Fruit fly (Drosophila melanogaster): Measurements from ENCODE around the gene FucT6.

Gene FucT6

dm6 chrX:11709799-11710720 lies at the start of gene FucT6 (continued):
- TF ChIP-seq zfh1 (GFP tag; IDR thresholded peaks at IDR 0.05) (no peak), esg (GFP tag; conservative IDR thresholded peaks at IDR 0.05) (no peak), Eip74EF (GFP tag; optimal IDR thresholded peaks at IDR 0.05) (peak in 1 of 2 experiments; percentile 32), Atf3 (GFP tag; optimal IDR thresholded peaks at IDR 0.05) (no peak), CG33213 (GFP tag; optimal IDR thresholded peaks at IDR 0.05) (peak; percentile 32), Hey (tag; optimal IDR thresholded peaks at IDR 0.05) (no peak), PHDP (tag; optimal IDR thresholded peaks at IDR 0.05) (peak; percentile 17), chinmo (GFP tag; IDR thresholded peaks at IDR 0.05; ENCODE audit: partially characterized antibody) (peak; percentile 89; the same call in 2 of the 4 replicates), NK7.1 (GFP tag; optimal IDR thresholded peaks at IDR 0.05) (no peak), CG18619 (GFP tag; optimal IDR thresholded peaks at IDR 0.05) (no peak), stc (GFP tag; IDR thresholded peaks at IDR 0.05) (no peak), ato (GFP tag; IDR thresholded peaks at IDR 0.05; ENCODE audit: partially characterized antibody) (peak; percentile 78), Xrp1 (GFP tag; IDR thresholded peaks at IDR 0.05) (no peak), mld (GFP tag; IDR thresholded peaks at IDR 0.05; ENCODE audit: partially characterized antibody) (peak; percentile 82), usp (GFP tag; optimal IDR thresholded peaks at IDR 0.05) (no peak), CG17829 (tag; optimal IDR thresholded peaks at IDR 0.05) (peak; percentile 19), crp (GFP tag; optimal IDR thresholded peaks at IDR 0.05) (peak in 1 of 2 experiments; percentile 29), ro (GFP tag; IDR thresholded peaks at IDR 0.05) (no peak), sima (GFP tag; optimal IDR thresholded peaks at IDR 0.05) (no peak), CG15601 (tag; optimal IDR thresholded peaks at IDR 0.05) (peak; percentile 13), danr (GFP tag; IDR thresholded peaks at IDR 0.05) (no peak), tgo (GFP tag; IDR thresholded peaks at IDR 0.05) (no peak), her (GFP tag; optimal IDR thresholded peaks at IDR 0.05) (peak; percentile 9), CG34422 (GFP tag; IDR thresholded peaks at IDR 0.05) (no peak), ewg (GFP tag; optimal IDR thresholded peaks at IDR 0.05) (no peak), pita (GFP tag; optimal IDR thresholded peaks at IDR 0.05) (no peak), toy (GFP tag; IDR thresholded peaks at IDR 0.05) (no peak), TFAM (GFP tag; optimal IDR thresholded peaks at IDR 0.05) (no peak), seq (GFP tag; IDR thresholded peaks at IDR 0.05) (no peak), CG10431 (GFP tag; optimal IDR thresholded peaks at IDR 0.05) (no peak), Abd-B (GFP tag; optimal IDR thresholded peaks at IDR 0.05) (no peak), Ravus (GFP tag; IDR thresholded peaks at IDR 0.05) (no peak), sna (GFP tag; IDR thresholded peaks at IDR 0.05; ENCODE audit: partially characterized antibody) (peak; percentile 85), CG13775 (GFP tag; optimal IDR thresholded peaks at IDR 0.05) (peak; percentile 9), chif (GFP tag; optimal IDR thresholded peaks at IDR 0.05) (no peak), Camta (GFP tag; optimal IDR thresholded peaks at IDR 0.05) (no peak), CG43689 (GFP tag; IDR thresholded peaks at IDR 0.05) (no peak), H2.0 (GFP tag; IDR thresholded peaks at IDR 0.05) (no peak), eyg (GFP tag; optimal IDR thresholded peaks at IDR 0.05) (no peak), oc (tag; optimal IDR thresholded peaks at IDR 0.05) (peak; percentile 16), exex (tag; optimal IDR thresholded peaks at IDR 0.05) (no peak), Hr51 (GFP tag; optimal IDR thresholded peaks at IDR 0.05) (no peak), sisA (GFP tag; IDR thresholded peaks at IDR 0.05) (no peak), CG3163 (GFP tag; optimal IDR thresholded peaks at IDR 0.05) (no peak), CG12219 (GFP tag; optimal IDR thresholded peaks at IDR 0.05) (no peak), Neu2 (GFP tag; optimal IDR thresholded peaks at IDR 0.05; ENCODE audit: borderline replicate concordance) (no peak), YL-1 (GFP tag; optimal IDR thresholded peaks at IDR 0.05) (peak; percentile 45), CG18764 (GFP tag; optimal IDR thresholded peaks at IDR 0.05) (no peak)

Data from whole organism, embryonic.